Fruit fly (Drosophila melanogaster) whole organism, prepupa: Measurements from ENCODE around the gene Obp99d.

Experiments used
- Blimp-1 ChIP-seq: fragments of 200-800 bp; sonication (Bioruptor generic); optimal IDR thresholded peaks from 3 replicates; lab custom pipeline; 2017; ENCODE audit warnings: missing biosample characterization, missing genetic modification characterization, mild to moderate bottlenecking, moderate library complexity, missing genetic modification reagents
- CG10631 ChIP-seq: fragments of 200-800 bp; sonication (Bioruptor generic); optimal IDR thresholded peaks from 2 replicates; lab custom pipeline; 2016; ENCODE audit warnings: missing biosample characterization, missing genetic modification characterization
- CG11762 ChIP-seq: fragments of 200-800 bp; sonication (Bioruptor generic); optimal IDR thresholded peaks from 3 replicates; lab custom pipeline; 2016; ENCODE audit warnings: missing biosample characterization, missing genetic modification characterization; ENCODE audit not compliant: insufficient read depth
- CG11902 ChIP-seq: fragments of 200-800 bp; sonication (Bioruptor generic); optimal IDR thresholded peaks from 3 replicates; lab custom pipeline; 2016; ENCODE audit warnings: missing biosample characterization, missing genetic modification characterization
- CG15336 ChIP-seq: fragments of 200-800 bp; sonication (Bioruptor generic); IDR thresholded peaks from 2 replicates; pipeline ENCODE4 v1.3.6; 2022; ENCODE audit warnings: missing biosample characterization, missing genetic modification characterization
- CG16779 ChIP-seq: fragments of 200-800 bp; sonication (Bioruptor generic); optimal IDR thresholded peaks from 3 replicates; lab custom pipeline; 2017; ENCODE audit warnings: missing biosample characterization, mild to moderate bottlenecking, missing genetic modification characterization
- CG3032 ChIP-seq: fragments of 200-800 bp; optimal IDR thresholded peaks from 2 replicates; lab custom pipeline; 2019; ENCODE audit warnings: missing biosample characterization, mild to moderate bottlenecking, missing genetic modification characterization, moderate library complexity
- CG31627 ChIP-seq: fragments of 200-800 bp; sonication (Bioruptor generic); optimal IDR thresholded peaks from 3 replicates; lab custom pipeline; 2016; ENCODE audit warnings: missing biosample characterization, missing genetic modification characterization
- CG32006 ChIP-seq: fragments of 200-800 bp; sonication (Bioruptor generic); optimal IDR thresholded peaks from 3 replicates; lab custom pipeline; 2017; ENCODE audit warnings: missing biosample characterization, mild to moderate bottlenecking, missing genetic modification characterization
- CG3919 ChIP-seq: fragments of 200-800 bp; sonication (Bioruptor generic); optimal IDR thresholded peaks from 3 replicates; lab custom pipeline; 2016; ENCODE audit warnings: missing biosample characterization, missing genetic modification characterization
- CG6163 ChIP-seq: fragments of 200-800 bp; sonication (Bioruptor generic); IDR thresholded peaks from 3 replicates; pipeline ENCODE4 v1.3.6; 2022; ENCODE audit warnings: missing biosample characterization, missing genetic modification characterization
- CG6276 ChIP-seq: fragments of 200-800 bp; sonication (Bioruptor generic); optimal IDR thresholded peaks from 2 replicates; lab custom pipeline; 2017; ENCODE audit warnings: missing biosample characterization, mild to moderate bottlenecking, missing genetic modification characterization
- CG6808 ChIP-seq: fragments of 200-800 bp; sonication (Bioruptor generic); optimal IDR thresholded peaks from 3 replicates; lab custom pipeline; 2017; ENCODE audit warnings: missing biosample characterization, missing genetic modification characterization, mild to moderate bottlenecking, moderate library complexity, missing genetic modification reagents
- CG6854 ChIP-seq: fragments of 200-800 bp; sonication (Bioruptor generic); optimal IDR thresholded peaks from 2 replicates; lab custom pipeline; 2017; ENCODE audit warnings: missing biosample characterization, mild to moderate bottlenecking, missing genetic modification characterization
- CG7368 ChIP-seq: fragments of 200-800 bp; sonication (Bioruptor generic); optimal IDR thresholded peaks from 3 replicates; lab custom pipeline; 2016; ENCODE audit warnings: missing biosample characterization, missing genetic modification characterization
- CG8119 ChIP-seq: fragments of 200-800 bp; sonication (Bioruptor generic); IDR thresholded peaks from 3 replicates; pipeline ENCODE4 v1.3.6; 2022; ENCODE audit warnings: missing biosample characterization, missing genetic modification characterization
- CG8319 ChIP-seq: fragments of 200-800 bp; sonication (Bioruptor generic); optimal IDR thresholded peaks from 3 replicates; lab custom pipeline; 2016; ENCODE audit warnings: missing biosample characterization, missing genetic modification characterization
- CG8632 ChIP-seq: fragments of 200-800 bp; sonication (Bioruptor generic); optimal IDR thresholded peaks from 3 replicates; lab custom pipeline; 2016; ENCODE audit warnings: missing biosample characterization, missing genetic modification characterization
- CG9139 ChIP-seq: fragments of 200-800 bp; sonication (Bioruptor generic); optimal IDR thresholded peaks from 3 replicates; lab custom pipeline; 2017; ENCODE audit warnings: missing biosample characterization, mild to moderate bottlenecking, missing genetic modification characterization
- Eip75B ChIP-seq: fragments of 200-800 bp; sonication (Bioruptor generic); optimal IDR thresholded peaks from 3 replicates; lab custom pipeline; 2016; ENCODE audit warnings: missing biosample characterization, missing genetic modification characterization
- Eip78C ChIP-seq: fragments of 200-800 bp; sonication (Bioruptor generic); peaks from one replicate; lab custom pipeline; 2016; ENCODE audit warnings: missing biosample characterization, missing genetic modification characterization
- Ets21C ChIP-seq: fragments of 200-800 bp; sonication (Bioruptor generic); optimal IDR thresholded peaks from 3 replicates; lab custom pipeline; 2016; ENCODE audit warnings: missing biosample characterization, missing genetic modification characterization
- Ets96B ChIP-seq: fragments of 200-800 bp; optimal IDR thresholded peaks from 2 replicates; lab custom pipeline; 2019; ENCODE audit warnings: missing biosample characterization, mild to moderate bottlenecking, missing genetic modification characterization, moderate library complexity
- Gug ChIP-seq: fragments of 200-800 bp; sonication (Bioruptor generic); IDR thresholded peaks from 2 replicates; pipeline ENCODE4 v1.3.6; 2022; ENCODE audit warnings: missing biosample characterization, missing genetic modification characterization
- Hr38 ChIP-seq: sonication (Bioruptor generic); optimal IDR thresholded peaks from 2 replicates; lab custom pipeline; 2016; ENCODE audit warnings: missing biosample characterization, missing genetic modification characterization
- Hr39 ChIP-seq: fragments of 200-800 bp; sonication (Bioruptor generic); optimal IDR thresholded peaks from 2 replicates; lab custom pipeline; 2016; ENCODE audit warnings: missing biosample characterization, missing genetic modification characterization
- Hr4 ChIP-seq: fragments of 200-800 bp; sonication (Bioruptor generic); optimal IDR thresholded peaks from 3 replicates; lab custom pipeline; 2016; ENCODE audit warnings: missing biosample characterization, missing genetic modification characterization
- Lpt ChIP-seq: fragments of 200-800 bp; sonication (Bioruptor generic); optimal IDR thresholded peaks from 3 replicates; lab custom pipeline; 2016; ENCODE audit warnings: missing biosample characterization, missing genetic modification characterization
- Met ChIP-seq: fragments of 200-800 bp; sonication (Bioruptor generic); optimal IDR thresholded peaks from 3 replicates; lab custom pipeline; 2016; ENCODE audit warnings: missing biosample characterization, missing genetic modification characterization
- OdsH ChIP-seq: fragments of 200-800 bp; sonication (Bioruptor generic); optimal IDR thresholded peaks from 3 replicates; lab custom pipeline; 2016; ENCODE audit warnings: missing biosample characterization, missing genetic modification characterization
- Smox ChIP-seq: fragments of 200-800 bp; sonication (Bioruptor generic); optimal IDR thresholded peaks from 3 replicates; lab custom pipeline; 2016; ENCODE audit warnings: missing biosample characterization, missing genetic modification characterization
- Sox14 ChIP-seq: fragments of 200-800 bp; sonication (Bioruptor generic); optimal IDR thresholded peaks from 3 replicates; lab custom pipeline; 2016; ENCODE audit warnings: missing biosample characterization, missing genetic modification characterization
- Sox15 ChIP-seq: fragments of 200-800 bp; sonication (Bioruptor generic); optimal IDR thresholded peaks from 3 replicates; lab custom pipeline; 2016; ENCODE audit warnings: missing biosample characterization, missing genetic modification characterization
- achi ChIP-seq: fragments of 200-800 bp; sonication (Bioruptor generic); optimal IDR thresholded peaks from 3 replicates; lab custom pipeline; 2016; ENCODE audit warnings: missing biosample characterization, missing genetic modification characterization
- cyc ChIP-seq: fragments of 200-800 bp; sonication (Bioruptor generic); optimal IDR thresholded peaks from 3 replicates; lab custom pipeline; 2016; ENCODE audit warnings: missing biosample characterization, missing genetic modification characterization
- dac ChIP-seq: fragments of 200-800 bp; sonication (Bioruptor generic); optimal IDR thresholded peaks from 2 replicates; lab custom pipeline; 2017; ENCODE audit warnings: missing biosample characterization, mild to moderate bottlenecking, missing genetic modification characterization
- dsx ChIP-seq: fragments of 200-800 bp; optimal IDR thresholded peaks from 3 replicates; lab custom pipeline; 2019; ENCODE audit warnings: missing biosample characterization, mild to moderate bottlenecking, missing genetic modification characterization, moderate library complexity; ENCODE audit not compliant: poor library complexity, severe bottlenecking
- eg ChIP-seq: fragments of 200-800 bp; sonication (Bioruptor generic); IDR thresholded peaks from 3 replicates; pipeline ENCODE4 v1.3.6; 2022; ENCODE audit warnings: missing biosample characterization, missing genetic modification characterization
- fd59A ChIP-seq: fragments of 200-800 bp; sonication (Bioruptor generic); optimal IDR thresholded peaks from 2 replicates; lab custom pipeline; 2017; ENCODE audit warnings: missing biosample characterization, mild to moderate bottlenecking, missing genetic modification characterization, missing genetic modification reagents
- fd85E ChIP-seq: fragments of 200-800 bp; sonication (Bioruptor generic); optimal IDR thresholded peaks from 3 replicates; lab custom pipeline; 2016; ENCODE audit warnings: missing biosample characterization, missing genetic modification characterization
- fkh ChIP-seq: fragments of 200-800 bp; sonication (Bioruptor generic); optimal IDR thresholded peaks from 3 replicates; lab custom pipeline; 2017; ENCODE audit warnings: missing biosample characterization, mild to moderate bottlenecking, missing genetic modification characterization, moderate library complexity
- net ChIP-seq: fragments of 200-800 bp; sonication (Bioruptor generic); optimal IDR thresholded peaks from 3 replicates; lab custom pipeline; 2016; ENCODE audit warnings: missing biosample characterization, missing genetic modification characterization
- pdm3 ChIP-seq: fragments of 200-800 bp; sonication (Bioruptor generic); optimal IDR thresholded peaks from 3 replicates; lab custom pipeline; 2016; ENCODE audit warnings: missing biosample characterization, missing genetic modification characterization
- salr ChIP-seq, 2 experiments: fragments of 200-800 bp; sonication (Bioruptor generic); optimal IDR thresholded peaks; 3 replicates each; lab custom pipeline; 2016 to 2018; ENCODE audit warnings: missing biosample characterization in 2 of 2, missing genetic modification characterization in 2 of 2, mild to moderate bottlenecking in 1 of 2
- spab ChIP-seq: fragments of 200-800 bp; sonication (Bioruptor generic); optimal IDR thresholded peaks from 2 replicates; lab custom pipeline; 2017; ENCODE audit warnings: missing biosample characterization, mild to moderate bottlenecking, missing genetic modification characterization, missing genetic modification reagents
- ss ChIP-seq, 2 experiments: fragments of 200-800 bp; sonication (Bioruptor generic); optimal IDR thresholded peaks; 2 replicates in 1 of 2; 3 replicates in 1 of 2; lab custom pipeline; 2017 to 2018; ENCODE audit warnings: mild to moderate bottlenecking in 2 of 2, missing biosample characterization in 2 of 2, missing genetic modification characterization in 2 of 2, moderate library complexity in 1 of 2
- svp ChIP-seq: fragments of 200-800 bp; sonication (Bioruptor generic); peaks from one replicate; lab custom pipeline; 2016; ENCODE audit warnings: missing biosample characterization, missing genetic modification characterization
- vri ChIP-seq: fragments of 200-800 bp; sonication (Bioruptor generic); optimal IDR thresholded peaks from 3 replicates; lab custom pipeline; 2016; ENCODE audit warnings: missing biosample characterization, mild to moderate bottlenecking, missing genetic modification characterization

The Obp99d gene

dm6 chr3R:29736678-29737093, 22.4 kb downstream of the Obp99d start, which contains the start of the genes CG7601 and CIA30 (continued):
- peak; percentile 97 for TF ChIP-seq CG8632 (GFP tag; lab: Kevin White, UChicago)
- TF ChIP-seq CG3032 (tag; lab: Kevin White, UChicago) = peak; percentile 99
- peak; percentile 96 for TF ChIP-seq fd85E (GFP tag; lab: Kevin White, UChicago)
- peak; percentile 96 to 98 for TF ChIP-seq ss (GFP tag; optimal IDR thresholded peaks at IDR 0.05; lab: Kevin White, UChicago)
- peak; percentile 100 for TF ChIP-seq CG8119 (GFP tag; lab: Robert Waterston, UW)
- peak; percentile 98 for TF ChIP-seq net (GFP tag; lab: Kevin White, UChicago)
- TF ChIP-seq Hr4 = peak; percentile 99
- TF ChIP-seq CG6163 (GFP tag; lab: Robert Waterston, UW) = peak; percentile 100
- peak; percentile 98 for TF ChIP-seq Lpt (GFP tag; lab: Kevin White, UChicago)
- TF ChIP-seq Eip75B (GFP tag; lab: Kevin White, UChicago) = peak; percentile 99
- TF ChIP-seq Eip78C (GFP tag; lab: Kevin White, UChicago) = peak; percentile 100
- TF ChIP-seq OdsH (GFP tag; lab: Kevin White, UChicago) = peak; percentile 99
- TF ChIP-seq Blimp-1 (GFP tag; lab: Kevin White, UChicago) = peak; percentile 96
- TF ChIP-seq CG31627 = peak; percentile 99
- peak; percentile 98 for TF ChIP-seq dac
- TF ChIP-seq CG15336 (GFP tag; lab: Robert Waterston, UW) = peak; percentile 100
- TF ChIP-seq CG6808 = peak; percentile 98
- peak; percentile 99 for TF ChIP-seq pdm3
- peak; percentile 100 for TF ChIP-seq Gug (GFP tag; lab: Robert Waterston, UW)
- TF ChIP-seq dsx (GFP tag; lab: Kevin White, UChicago) = peak; percentile 99
- peak; percentile 97 for TF ChIP-seq CG6854 (GFP tag; lab: Kevin White, UChicago)
- TF ChIP-seq Sox15 (GFP tag; lab: Kevin White, UChicago) = peak; percentile 99
- peak; percentile 100 for TF ChIP-seq svp (GFP tag; lab: Kevin White, UChicago)
- TF ChIP-seq cyc (GFP tag; lab: Kevin White, UChicago) = peak; percentile 100
- peak; percentile 99 for TF ChIP-seq Sox14 (GFP tag; lab: Kevin White, UChicago)
- TF ChIP-seq CG3919 (GFP tag; lab: Kevin White, UChicago) = peak; percentile 99
- peak; percentile 95 for TF ChIP-seq CG16779 (tag; lab: Kevin White, UChicago)
- TF ChIP-seq eg (GFP tag; lab: Robert Waterston, UW) = peak; percentile 100
- peak; percentile 98 for TF ChIP-seq Ets96B

dm6 chr3R:29737891-29738290, 23.6 kb downstream of the Obp99d start, which contains the start of gene Gnpnat:
Gene Gnpnat (plus strand): TSS chr3R:29738275.
- TF ChIP-seq Eip78C (GFP tag; lab: Kevin White, UChicago) (peak; percentile 90), Hr38 (no peak), CG9139 (GFP tag; lab: Kevin White, UChicago) (no peak), spab (GFP tag; lab: Kevin White, UChicago) (peak; percentile 6), Hr39 (GFP tag; lab: Kevin White, UChicago) (peak; percentile 3), Ets96B (peak; percentile 66), CG8119 (GFP tag; lab: Robert Waterston, UW) (no peak), CG11762 (GFP tag; lab: Kevin White, UChicago) (peak; percentile 10), cyc (GFP tag; lab: Kevin White, UChicago) (peak; percentile 21), Met (peak; percentile 47), CG15336 (GFP tag; lab: Robert Waterston, UW) (no peak), CG16779 (tag; lab: Kevin White, UChicago) (peak; percentile 25), fkh (GFP tag; lab: Kevin White, UChicago) (no peak), vri (GFP tag; lab: Kevin White, UChicago) (peak; percentile 55), eg (GFP tag; lab: Robert Waterston, UW) (no peak), CG6854 (GFP tag; lab: Kevin White, UChicago) (no peak), CG7368 (no peak), dac (peak; percentile 38), CG11902 (peak; percentile 36), achi (GFP tag; lab: Kevin White, UChicago) (peak; percentile 63), Blimp-1 (GFP tag; lab: Kevin White, UChicago) (no peak), CG8319 (no peak), fd59A (GFP tag; lab: Kevin White, UChicago) (no peak), Sox14 (GFP tag; lab: Kevin White, UChicago) (peak; percentile 38), CG6276 (peak; percentile 63), OdsH (GFP tag; lab: Kevin White, UChicago) (peak; percentile 71), CG3919 (GFP tag; lab: Kevin White, UChicago) (peak; percentile 62), Ets21C (GFP tag; lab: Kevin White, UChicago) (no peak), CG10631 (GFP tag; lab: Kevin White, UChicago) (peak; percentile 64), salr (GFP tag; optimal IDR thresholded peaks at IDR 0.05; lab: Kevin White, UChicago) (no peak), Smox (GFP tag; lab: Kevin White, UChicago) (peak; percentile 44), Eip75B (GFP tag; lab: Kevin White, UChicago) (peak; percentile 63), CG32006 (GFP tag; lab: Kevin White, UChicago) (peak; percentile 75), pdm3 (peak; percentile 15)
